Fruit fly (Drosophila melanogaster) whole organism, prepupa: ENCODE data around the gene Art4.

Source experiments
- CG10631 ChIP-seq: fragments of 200-800 bp; sonication (Bioruptor generic); optimal IDR thresholded peaks from 2 replicates; lab custom pipeline; 2016; ENCODE audit warnings: missing biosample characterization, missing genetic modification characterization
- CG11762 ChIP-seq: fragments of 200-800 bp; sonication (Bioruptor generic); optimal IDR thresholded peaks from 3 replicates; lab custom pipeline; 2016; ENCODE audit warnings: missing biosample characterization, missing genetic modification characterization; ENCODE audit not compliant: insufficient read depth
- CG11902 ChIP-seq: fragments of 200-800 bp; sonication (Bioruptor generic); optimal IDR thresholded peaks from 3 replicates; lab custom pipeline; 2016; ENCODE audit warnings: missing biosample characterization, missing genetic modification characterization
- CG15336 ChIP-seq: fragments of 200-800 bp; sonication (Bioruptor generic); IDR thresholded peaks from 2 replicates; pipeline ENCODE4 v1.3.6; 2022; ENCODE audit warnings: missing biosample characterization, missing genetic modification characterization
- CG1621 ChIP-seq: fragments of 200-800 bp; sonication (Bioruptor generic); optimal IDR thresholded peaks from 3 replicates; lab custom pipeline; 2018; ENCODE audit warnings: missing biosample characterization, mild to moderate bottlenecking, missing genetic modification characterization
- CG3032 ChIP-seq: fragments of 200-800 bp; optimal IDR thresholded peaks from 2 replicates; lab custom pipeline; 2019; ENCODE audit warnings: missing biosample characterization, mild to moderate bottlenecking, missing genetic modification characterization, moderate library complexity
- CG31627 ChIP-seq: fragments of 200-800 bp; sonication (Bioruptor generic); optimal IDR thresholded peaks from 3 replicates; lab custom pipeline; 2016; ENCODE audit warnings: missing biosample characterization, missing genetic modification characterization
- CG3919 ChIP-seq: fragments of 200-800 bp; sonication (Bioruptor generic); optimal IDR thresholded peaks from 3 replicates; lab custom pipeline; 2016; ENCODE audit warnings: missing biosample characterization, missing genetic modification characterization
- CG4318 ChIP-seq: fragments of 200-800 bp; sonication (Bioruptor generic); optimal IDR thresholded peaks from 3 replicates; lab custom pipeline; 2017; ENCODE audit warnings: missing biosample characterization, mild to moderate bottlenecking, missing genetic modification characterization
- CG6276 ChIP-seq: fragments of 200-800 bp; sonication (Bioruptor generic); optimal IDR thresholded peaks from 2 replicates; lab custom pipeline; 2017; ENCODE audit warnings: missing biosample characterization, mild to moderate bottlenecking, missing genetic modification characterization
- CG6792 ChIP-seq: fragments of 200-800 bp; sonication (Bioruptor generic); optimal IDR thresholded peaks from 3 replicates; lab custom pipeline; 2016; ENCODE audit warnings: missing biosample characterization, missing genetic modification characterization
- CG6808 ChIP-seq: fragments of 200-800 bp; sonication (Bioruptor generic); optimal IDR thresholded peaks from 3 replicates; lab custom pipeline; 2017; ENCODE audit warnings: missing biosample characterization, missing genetic modification characterization, mild to moderate bottlenecking, moderate library complexity, missing genetic modification reagents
- CG6854 ChIP-seq: fragments of 200-800 bp; sonication (Bioruptor generic); optimal IDR thresholded peaks from 2 replicates; lab custom pipeline; 2017; ENCODE audit warnings: missing biosample characterization, mild to moderate bottlenecking, missing genetic modification characterization
- CG8319 ChIP-seq: fragments of 200-800 bp; sonication (Bioruptor generic); optimal IDR thresholded peaks from 3 replicates; lab custom pipeline; 2016; ENCODE audit warnings: missing biosample characterization, missing genetic modification characterization
- Eip78C ChIP-seq: fragments of 200-800 bp; sonication (Bioruptor generic); peaks from one replicate; lab custom pipeline; 2016; ENCODE audit warnings: missing biosample characterization, missing genetic modification characterization
- Eip93F ChIP-seq: fragments of 200-800 bp; sonication (Bioruptor generic); optimal IDR thresholded peaks from 2 replicates; lab custom pipeline; 2016; ENCODE audit warnings: missing biosample characterization, mild to moderate bottlenecking, missing genetic modification characterization
- Ets21C ChIP-seq: fragments of 200-800 bp; sonication (Bioruptor generic); optimal IDR thresholded peaks from 3 replicates; lab custom pipeline; 2016; ENCODE audit warnings: missing biosample characterization, missing genetic modification characterization
- Ets96B ChIP-seq: fragments of 200-800 bp; optimal IDR thresholded peaks from 2 replicates; lab custom pipeline; 2019; ENCODE audit warnings: missing biosample characterization, mild to moderate bottlenecking, missing genetic modification characterization, moderate library complexity
- Gug ChIP-seq: fragments of 200-800 bp; sonication (Bioruptor generic); IDR thresholded peaks from 2 replicates; pipeline ENCODE4 v1.3.6; 2022; ENCODE audit warnings: missing biosample characterization, missing genetic modification characterization
- Hr38 ChIP-seq: sonication (Bioruptor generic); optimal IDR thresholded peaks from 2 replicates; lab custom pipeline; 2016; ENCODE audit warnings: missing biosample characterization, missing genetic modification characterization
- Hr39 ChIP-seq: fragments of 200-800 bp; sonication (Bioruptor generic); optimal IDR thresholded peaks from 2 replicates; lab custom pipeline; 2016; ENCODE audit warnings: missing biosample characterization, missing genetic modification characterization
- Lpt ChIP-seq: fragments of 200-800 bp; sonication (Bioruptor generic); optimal IDR thresholded peaks from 3 replicates; lab custom pipeline; 2016; ENCODE audit warnings: missing biosample characterization, missing genetic modification characterization
- Met ChIP-seq: fragments of 200-800 bp; sonication (Bioruptor generic); optimal IDR thresholded peaks from 3 replicates; lab custom pipeline; 2016; ENCODE audit warnings: missing biosample characterization, missing genetic modification characterization
- Sox102F ChIP-seq: fragments of 200-800 bp; sonication (Bioruptor generic); optimal IDR thresholded peaks from 2 replicates; lab custom pipeline; 2016; ENCODE audit warnings: missing biosample characterization, mild to moderate bottlenecking, missing genetic modification characterization
- Sox14 ChIP-seq: fragments of 200-800 bp; sonication (Bioruptor generic); optimal IDR thresholded peaks from 3 replicates; lab custom pipeline; 2016; ENCODE audit warnings: missing biosample characterization, missing genetic modification characterization
- acj6 ChIP-seq: fragments of 200-800 bp; sonication (Bioruptor generic); optimal IDR thresholded peaks from 3 replicates; lab custom pipeline; 2016; ENCODE audit warnings: missing biosample characterization, missing genetic modification characterization
- dac ChIP-seq: fragments of 200-800 bp; sonication (Bioruptor generic); optimal IDR thresholded peaks from 2 replicates; lab custom pipeline; 2017; ENCODE audit warnings: missing biosample characterization, mild to moderate bottlenecking, missing genetic modification characterization
- dsx ChIP-seq: fragments of 200-800 bp; optimal IDR thresholded peaks from 3 replicates; lab custom pipeline; 2019; ENCODE audit warnings: missing biosample characterization, mild to moderate bottlenecking, missing genetic modification characterization, moderate library complexity; ENCODE audit not compliant: poor library complexity, severe bottlenecking
- eg ChIP-seq: fragments of 200-800 bp; sonication (Bioruptor generic); IDR thresholded peaks from 3 replicates; pipeline ENCODE4 v1.3.6; 2022; ENCODE audit warnings: missing biosample characterization, missing genetic modification characterization
- esn ChIP-seq: fragments of 200-800 bp; sonication (Bioruptor generic); optimal IDR thresholded peaks from 2 replicates; lab custom pipeline; 2016; ENCODE audit warnings: missing biosample characterization, mild to moderate bottlenecking, missing genetic modification characterization, moderate library complexity
- fd59A ChIP-seq: fragments of 200-800 bp; sonication (Bioruptor generic); optimal IDR thresholded peaks from 2 replicates; lab custom pipeline; 2017; ENCODE audit warnings: missing biosample characterization, mild to moderate bottlenecking, missing genetic modification characterization, missing genetic modification reagents
- fd85E ChIP-seq: fragments of 200-800 bp; sonication (Bioruptor generic); optimal IDR thresholded peaks from 3 replicates; lab custom pipeline; 2016; ENCODE audit warnings: missing biosample characterization, missing genetic modification characterization
- fkh ChIP-seq: fragments of 200-800 bp; sonication (Bioruptor generic); optimal IDR thresholded peaks from 3 replicates; lab custom pipeline; 2017; ENCODE audit warnings: missing biosample characterization, mild to moderate bottlenecking, missing genetic modification characterization, moderate library complexity
- pdm3 ChIP-seq: fragments of 200-800 bp; sonication (Bioruptor generic); optimal IDR thresholded peaks from 3 replicates; lab custom pipeline; 2016; ENCODE audit warnings: missing biosample characterization, missing genetic modification characterization
- spab ChIP-seq: fragments of 200-800 bp; sonication (Bioruptor generic); optimal IDR thresholded peaks from 2 replicates; lab custom pipeline; 2017; ENCODE audit warnings: missing biosample characterization, mild to moderate bottlenecking, missing genetic modification characterization, missing genetic modification reagents
- svp ChIP-seq: fragments of 200-800 bp; sonication (Bioruptor generic); peaks from one replicate; lab custom pipeline; 2016; ENCODE audit warnings: missing biosample characterization, missing genetic modification characterization
- topi ChIP-seq: fragments of 200-800 bp; sonication (Bioruptor generic); optimal IDR thresholded peaks from 3 replicates; lab custom pipeline; 2016; ENCODE audit warnings: missing biosample characterization, missing genetic modification characterization
- vri ChIP-seq: fragments of 200-800 bp; sonication (Bioruptor generic); optimal IDR thresholded peaks from 3 replicates; lab custom pipeline; 2016; ENCODE audit warnings: missing biosample characterization, mild to moderate bottlenecking, missing genetic modification characterization

Gene Art4

DNA sequence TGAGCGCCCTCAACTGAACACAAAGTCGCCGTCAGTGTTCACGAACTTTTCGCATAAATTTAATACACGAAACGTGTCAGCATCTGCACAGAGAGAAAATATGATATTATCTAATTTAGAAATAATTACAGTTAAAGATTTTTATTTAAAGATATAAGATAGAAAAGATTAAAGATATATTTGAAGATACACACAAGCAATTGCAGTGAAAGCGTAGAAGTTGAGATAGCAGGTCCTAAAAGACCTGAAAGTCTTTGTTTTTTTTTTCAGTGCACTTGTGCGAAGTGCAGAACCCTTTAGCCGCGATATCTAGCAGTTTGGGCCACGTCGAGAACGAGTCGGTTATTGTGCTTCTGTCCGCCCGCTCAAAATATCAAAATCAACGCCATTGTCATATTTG lies 8.4 kb downstream of the Art4 start:
- TF ChIP-seq Hr38 (GFP tag; lab: Kevin White, UChicago) (no peak), CG15336 (GFP tag; lab: Robert Waterston, UW) (0 out of 2 replicates have a peak, but pooled peaks have one; percentile 12), dac (GFP tag; lab: Kevin White, UChicago) (no peak), svp (peak; percentile 37), Eip78C (GFP tag; lab: Kevin White, UChicago) (peak; percentile 32)
- TF ChIP-seq, all 60 proteins: peak for 3

DNA sequence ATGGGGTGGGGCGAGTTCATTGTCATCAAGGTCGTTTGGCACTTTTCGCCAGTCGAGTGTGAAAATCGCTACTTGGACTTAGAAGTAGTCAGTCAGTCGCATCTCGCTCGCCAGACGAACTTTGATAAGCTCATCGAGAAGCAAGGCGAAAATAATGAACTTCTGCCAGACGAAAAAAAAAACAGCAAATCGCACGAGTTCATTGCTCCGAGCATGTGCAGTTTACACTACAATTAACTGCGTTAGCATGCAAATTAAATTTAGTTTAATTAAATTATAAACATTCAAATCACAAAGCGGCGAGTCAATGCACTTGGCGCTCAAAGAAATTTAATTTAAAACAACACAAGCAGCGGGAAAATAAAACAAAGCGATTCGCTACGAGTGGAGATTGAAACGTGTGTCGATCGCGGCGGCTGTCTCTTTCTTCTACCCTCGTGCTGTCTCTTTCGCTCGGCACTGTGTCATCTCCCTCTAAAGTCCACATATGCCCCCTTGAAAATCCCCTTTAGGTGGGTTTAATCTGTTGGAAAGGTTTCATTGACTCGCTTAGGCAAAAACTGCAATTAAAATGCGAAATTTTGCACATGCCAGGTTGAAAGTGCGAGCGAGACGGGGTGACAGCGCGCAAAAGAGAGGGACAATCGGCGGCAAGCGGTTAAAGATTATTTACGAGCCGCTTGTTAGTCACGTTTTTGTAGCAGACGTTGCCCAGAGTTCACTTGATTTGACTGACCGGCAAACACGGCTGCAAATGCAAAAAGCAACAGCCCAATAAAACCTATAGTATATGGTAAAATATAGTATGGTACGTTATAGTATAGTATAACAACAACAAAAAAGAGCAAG lies 16.8 kb downstream of the Art4 start:
- TF ChIP-seq esn (GFP tag; lab: Kevin White, UChicago) (peak; percentile 1), CG3919 (GFP tag; lab: Kevin White, UChicago) (no peak), Met (GFP tag; lab: Kevin White, UChicago) (peak; percentile 32), Gug (GFP tag; lab: Robert Waterston, UW) (no peak), CG6792 (no peak), Sox14 (GFP tag; lab: Kevin White, UChicago) (peak; percentile 39), vri (GFP tag; lab: Kevin White, UChicago) (peak; percentile 72), Eip93F (GFP tag; lab: Kevin White, UChicago) (peak; percentile 41), svp (peak; percentile 73), CG8319 (GFP tag; lab: Kevin White, UChicago) (no peak)

DNA sequence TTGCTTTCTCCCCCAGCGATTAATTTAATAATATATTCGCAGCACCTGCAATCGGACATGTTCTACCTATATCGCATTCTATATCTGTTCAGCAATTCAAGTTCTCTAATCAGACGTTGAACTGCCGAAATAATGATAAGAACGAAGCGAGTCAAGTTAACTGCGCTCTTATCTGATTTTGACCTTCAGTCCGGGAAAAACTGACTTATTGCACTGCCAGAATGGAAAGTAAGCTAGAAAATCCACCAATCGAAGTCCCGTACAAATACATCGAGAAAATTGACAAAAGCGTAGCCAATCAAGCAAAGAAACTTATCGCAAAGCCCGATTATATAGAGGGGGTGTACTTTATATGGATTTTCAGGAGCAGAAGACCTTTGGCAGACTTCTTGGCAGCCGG lies 17.6 kb downstream of the Art4 start:
- TF ChIP-seq fkh (GFP tag; lab: Kevin White, UChicago) (no peak), CG15336 (GFP tag; lab: Robert Waterston, UW) (no peak), acj6 (GFP tag; lab: Kevin White, UChicago) (no peak), Lpt (GFP tag; lab: Kevin White, UChicago) (no peak), fd59A (GFP tag; lab: Kevin White, UChicago) (no peak), Hr38 (GFP tag; lab: Kevin White, UChicago) (no peak), dsx (GFP tag; lab: Kevin White, UChicago) (no peak), CG6854 (GFP tag; lab: Kevin White, UChicago) (no peak), fd85E (GFP tag; lab: Kevin White, UChicago) (no peak), CG11902 (no peak), CG4318 (GFP tag; lab: Kevin White, UChicago) (no peak), CG11762 (GFP tag; lab: Kevin White, UChicago) (no peak), eg (GFP tag; lab: Robert Waterston, UW) (no peak), svp (peak; percentile 68), Ets21C (no peak), Hr39 (no peak), CG8319 (GFP tag; lab: Kevin White, UChicago) (no peak), dac (GFP tag; lab: Kevin White, UChicago) (no peak), pdm3 (GFP tag; lab: Kevin White, UChicago) (no peak), vri (GFP tag; lab: Kevin White, UChicago) (peak; percentile 67), topi (GFP tag; lab: Kevin White, UChicago) (no peak), CG6808 (GFP tag; lab: Kevin White, UChicago) (no peak), Eip93F (GFP tag; lab: Kevin White, UChicago) (peak; percentile 96), CG3919 (GFP tag; lab: Kevin White, UChicago) (no peak), CG10631 (no peak), Eip78C (GFP tag; lab: Kevin White, UChicago) (peak; percentile 31), CG1621 (tag; lab: Kevin White, UChicago) (no peak), Sox102F (GFP tag; lab: Kevin White, UChicago) (no peak), CG6276 (GFP tag; lab: Kevin White, UChicago) (no peak), Met (GFP tag; lab: Kevin White, UChicago) (no peak), CG3032 (tag; lab: Kevin White, UChicago) (no peak), CG31627 (no peak), spab (GFP tag; lab: Kevin White, UChicago) (no peak), Ets96B (no peak)
- TF ChIP-seq, all 60 proteins: peak for 4
